Fruit fly (Drosophila melanogaster): ENCODE data around the gene alpha-PheRS.

DNA sequence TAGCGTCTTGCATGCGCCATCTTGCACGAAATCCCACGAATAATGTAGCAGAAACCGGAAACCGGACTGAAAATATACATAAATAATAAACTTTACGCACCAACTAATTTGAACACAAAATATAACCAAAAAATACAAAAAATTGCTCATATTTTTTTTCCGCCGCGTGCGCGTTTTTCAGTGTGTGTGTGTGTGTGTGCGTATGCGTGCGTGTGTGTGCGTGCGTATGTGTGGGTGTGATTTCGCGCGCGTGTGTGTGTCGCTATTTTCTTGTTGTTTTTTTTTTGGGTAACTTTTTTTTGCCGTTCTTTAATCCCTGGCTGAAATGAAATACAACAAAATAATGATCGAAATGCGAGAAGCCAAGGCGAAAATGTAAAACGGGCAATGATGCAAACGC, 33.6 kb upstream of the alpha-PheRS start:
- TF ChIP-seq bab1 (GFP tag; optimal IDR thresholded peaks at IDR 0.05) (no peak), cic (GFP tag; optimal IDR thresholded peaks at IDR 0.05) (no peak), cnc (optimal IDR thresholded peaks at IDR 0.05) (no peak), Clk (GFP tag; optimal IDR thresholded peaks at IDR 0.05) (no peak), toe (GFP tag; optimal IDR thresholded peaks at IDR 0.05) (no peak), CG14711 (tag; optimal IDR thresholded peaks at IDR 0.05) (no peak), CG33017 (tag; optimal IDR thresholded peaks at IDR 0.05) (no peak), kay (GFP tag; ENCODE audit: borderline replicate concordance) (no peak), ovo (GFP tag; optimal IDR thresholded peaks at IDR 0.05) (no peak), CG1620 (GFP tag; optimal IDR thresholded peaks at IDR 0.05) (no peak), Mnt (GFP tag; optimal IDR thresholded peaks at IDR 0.05) (no peak), CG12768 (GFP tag; optimal IDR thresholded peaks at IDR 0.05) (no peak), Hr96 (GFP tag; optimal IDR thresholded peaks at IDR 0.05) (no peak)
